Comparison of ENCODE assay signal across 5 worm cellular contexts in genomic region chrIII:7358627-7359026, ce11.
TF ChIP-seq lines count a peak whose summit lies in the region.

No protein-coding gene starts in this region.

TF ChIP-seq in whole organism, L1 larva, 84 proteins besides CTCF, POLR2A, EP300 and RAD21:
- peak; percentile 58 for TF ChIP-seq nhr-20 (tag; optimal IDR thresholded peaks at IDR 0.05; lab: Kevin White, UChicago)
- TF ChIP-seq F16B12.6 (tag; optimal IDR thresholded peaks at IDR 0.05; lab: Kevin White, UChicago), result no peak
- no peak for TF ChIP-seq nhr-47 (tag; optimal IDR thresholded peaks at IDR 0.05; lab: Kevin White, UChicago)
- TF ChIP-seq tlp-1 (tag; optimal IDR thresholded peaks at IDR 0.05; lab: Kevin White, UChicago), result no peak
- no peak for TF ChIP-seq lin-15B (tag; optimal IDR thresholded peaks at IDR 0.05; lab: Kevin White, UChicago)
- TF ChIP-seq ztf-11 (tag; optimal IDR thresholded peaks at IDR 0.05; lab: Kevin White, UChicago), result no peak
- peak; percentile 17 for TF ChIP-seq snu-23 (GFP tag; optimal IDR thresholded peaks at IDR 0.05; lab: Kevin White, UChicago)
- TF ChIP-seq hlh-4 (tag; optimal IDR thresholded peaks at IDR 0.05; lab: Kevin White, UChicago), result no peak
- TF ChIP-seq pqm-1 (tag; optimal IDR thresholded peaks at IDR 0.05; lab: Kevin White, UChicago), result no peak
- TF ChIP-seq lin-14 (GFP tag; optimal IDR thresholded peaks at IDR 0.05; lab: Kevin White, UChicago), result peak; percentile 56
- no peak for TF ChIP-seq hlh-17 (GFP tag; optimal IDR thresholded peaks at IDR 0.05; lab: Kevin White, UChicago; ENCODE audit: borderline replicate concordance)
- TF ChIP-seq hpl-2 (GFP tag; optimal IDR thresholded peaks at IDR 0.05; lab: Kevin White, UChicago), result no peak
- peak in 1 of 6 experiments; percentile 20 for TF ChIP-seq elt-3 (tag; optimal IDR thresholded peaks at IDR 0.05; lab: Kevin White, UChicago)
- TF ChIP-seq elt-2 (tag; optimal IDR thresholded peaks at IDR 0.05; lab: Kevin White, UChicago), result no peak
- TF ChIP-seq mep-1 (tag; optimal IDR thresholded peaks at IDR 0.05; lab: Kevin White, UChicago), result no peak
- TF ChIP-seq C04F5.9 (tag; optimal IDR thresholded peaks at IDR 0.05; lab: Kevin White, UChicago), result no peak
- TF ChIP-seq ces-1 (GFP tag; optimal IDR thresholded peaks at IDR 0.05; lab: Kevin White, UChicago), result no peak
- TF ChIP-seq ama-1 (optimal IDR thresholded peaks at IDR 0.05; lab: Kevin White, UChicago), result no peak

TF ChIP-seq in whole organism, L2 larva, 48 proteins besides CTCF, POLR2A, EP300 and RAD21:
- TF ChIP-seq nhr-129 (tag; optimal IDR thresholded peaks at IDR 0.05; lab: Kevin White, UChicago) (peak; percentile 96), skn-1 (tag; optimal IDR thresholded peaks at IDR 0.05; lab: Kevin White, UChicago) (no peak)

TF ChIP-seq in whole organism, L3 larva, 47 proteins besides CTCF, POLR2A, EP300 and RAD21:
- no peak for TF ChIP-seq ztf-4 (tag; optimal IDR thresholded peaks at IDR 0.05; lab: Kevin White, UChicago)
- peak; percentile 8 for TF ChIP-seq nfya-1 (tag; optimal IDR thresholded peaks at IDR 0.05; lab: Kevin White, UChicago; ENCODE audit: insufficient read depth)
- peak; percentile 82 for TF ChIP-seq pha-4 (tag; optimal IDR thresholded peaks at IDR 0.05; lab: Kevin White, UChicago)

TF ChIP-seq in whole organism, L4 larva, 104 proteins besides CTCF, POLR2A, EP300 and RAD21 (continues in another document):
- TF ChIP-seq pha-4 (GFP tag; IDR thresholded peaks at IDR 0.05; lab: Robert Waterston, UW), result no peak
- peak; percentile 80 for TF ChIP-seq pha-4 (tag; optimal IDR thresholded peaks at IDR 0.05; lab: Kevin White, UChicago)
- TF ChIP-seq egl-27 (tag; optimal IDR thresholded peaks at IDR 0.05; lab: Kevin White, UChicago), result no peak
- no peak for TF ChIP-seq R02D3.7 (tag; optimal IDR thresholded peaks at IDR 0.05; lab: Kevin White, UChicago)
- TF ChIP-seq ZK546.5 (tag; optimal IDR thresholded peaks at IDR 0.05; lab: Kevin White, UChicago), result no peak
- TF ChIP-seq saeg-2 (GFP tag; IDR thresholded peaks at IDR 0.05; lab: Robert Waterston, UW), result no peak
- peak; percentile 12 for TF ChIP-seq nhr-11 (tag; optimal IDR thresholded peaks at IDR 0.05; lab: Kevin White, UChicago)
- no peak for TF ChIP-seq nhr-41 (GFP tag; IDR thresholded peaks at IDR 0.05; lab: Robert Waterston, UW)
- no peak for TF ChIP-seq snpc-1.2 (GFP tag; IDR thresholded peaks at IDR 0.05; lab: Robert Waterston, UW)
- TF ChIP-seq nhr-111 (GFP tag; optimal IDR thresholded peaks at IDR 0.05; lab: Kevin White, UChicago), result no peak
- peak; percentile 63 for TF ChIP-seq nhr-28 (tag; optimal IDR thresholded peaks at IDR 0.05; lab: Kevin White, UChicago)
- TF ChIP-seq dve-1 (tag; optimal IDR thresholded peaks at IDR 0.05; lab: Kevin White, UChicago; ENCODE audit: insufficient read depth), result peak; percentile 24
- TF ChIP-seq ceh-32 (tag; optimal IDR thresholded peaks at IDR 0.05; lab: Kevin White, UChicago; ENCODE audit: poor library complexity), result no peak
- TF ChIP-seq dpl-1 (GFP tag; optimal IDR thresholded peaks at IDR 0.05; lab: Kevin White, UChicago), result no peak
- no peak for TF ChIP-seq spr-3 (GFP tag; optimal IDR thresholded peaks at IDR 0.05; lab: Kevin White, UChicago)
- TF ChIP-seq aha-1 (tag; lab: Kevin White, UChicago), result peak; percentile 93
- peak; percentile 36 for TF ChIP-seq mep-1 (tag; optimal IDR thresholded peaks at IDR 0.05; lab: Kevin White, UChicago)
- TF ChIP-seq duxl-1 (tag; optimal IDR thresholded peaks at IDR 0.05; lab: Kevin White, UChicago; ENCODE audit: poor library complexity), result no peak
- TF ChIP-seq nhr-76 (tag; optimal IDR thresholded peaks at IDR 0.05; lab: Kevin White, UChicago), result no peak
- TF ChIP-seq daf-16 (GFP tag; optimal IDR thresholded peaks at IDR 0.05; lab: Kevin White, UChicago), result peak in 1 of 2 experiments; percentile 80
- peak; percentile 60 for TF ChIP-seq daf-16 (tag; optimal IDR thresholded peaks at IDR 0.05; lab: Kevin White, UChicago)
- peak in 1 of 2 experiments; percentile 92 for TF ChIP-seq hif-1 (tag; optimal IDR thresholded peaks at IDR 0.05; lab: Kevin White, UChicago)
- no peak for TF ChIP-seq Y75B8A.6 (GFP tag; IDR thresholded peaks at IDR 0.05; lab: Robert Waterston, UW)
- no peak for TF ChIP-seq skn-1 (tag; optimal IDR thresholded peaks at IDR 0.05; lab: Kevin White, UChicago)
- TF ChIP-seq ztf-7 (tag; optimal IDR thresholded peaks at IDR 0.05; lab: Kevin White, UChicago), result no peak
- TF ChIP-seq egl-43 (GFP tag; IDR thresholded peaks at IDR 0.05; lab: Robert Waterston, UW), result no peak
- no peak for TF ChIP-seq unc-39 (tag; optimal IDR thresholded peaks at IDR 0.05; lab: Kevin White, UChicago)
- no peak for TF ChIP-seq mdl-1 (tag; optimal IDR thresholded peaks at IDR 0.05; lab: Kevin White, UChicago)
- TF ChIP-seq ces-1 (GFP tag; optimal IDR thresholded peaks at IDR 0.05; lab: Kevin White, UChicago), result no peak
- TF ChIP-seq T26A8.4 (GFP tag; IDR thresholded peaks at IDR 0.05; lab: Robert Waterston, UW), result no peak
- peak; percentile 32 for TF ChIP-seq lin-13 (GFP tag; optimal IDR thresholded peaks at IDR 0.05; lab: Kevin White, UChicago)
- TF ChIP-seq dmd-6 (GFP tag; IDR thresholded peaks at IDR 0.05; lab: Robert Waterston, UW), result peak; percentile 51; the same call in 1 of the 2 replicates
- TF ChIP-seq sdz-12 (GFP tag; optimal IDR thresholded peaks at IDR 0.05; lab: Kevin White, UChicago), result no peak
- TF ChIP-seq mes-2 (tag; optimal IDR thresholded peaks at IDR 0.05; lab: Kevin White, UChicago; ENCODE audit: poor library complexity, severe bottlenecking), result no peak
- TF ChIP-seq T20F7.1 (GFP tag; optimal IDR thresholded peaks at IDR 0.05; lab: Kevin White, UChicago), result no peak
- TF ChIP-seq fos-1 (tag; optimal IDR thresholded peaks at IDR 0.05; lab: Kevin White, UChicago), result no peak
- no peak for TF ChIP-seq zfp-2 (tag; optimal IDR thresholded peaks at IDR 0.05; lab: Kevin White, UChicago)

TF ChIP-seq in whole organism, young adult, 124 proteins besides CTCF, POLR2A, EP300 and RAD21 (continues in another document):
- TF ChIP-seq lin-40 (tag; optimal IDR thresholded peaks at IDR 0.05; lab: Kevin White, UChicago) (peak; percentile 10), akir-1 (GFP tag; optimal IDR thresholded peaks at IDR 0.05; lab: Kevin White, UChicago) (no peak), Y53F4B.3 (GFP tag; IDR thresholded peaks at IDR 0.05; lab: Robert Waterston, UW) (no peak), D2030.7 (GFP tag; IDR thresholded peaks at IDR 0.05; lab: Robert Waterston, UW) (no peak), B0261.1 (tag; optimal IDR thresholded peaks at IDR 0.05; lab: Kevin White, UChicago) (no peak), zfh-2 (GFP tag; conservative IDR thresholded peaks at IDR 0.05; lab: Robert Waterston, UW) (no peak), him-1 (tag; optimal IDR thresholded peaks at IDR 0.05; lab: Kevin White, UChicago) (no peak), nhr-90 (tag; optimal IDR thresholded peaks at IDR 0.05; lab: Kevin White, UChicago) (no peak), lin-54 (GFP tag; optimal IDR thresholded peaks at IDR 0.05; lab: Kevin White, UChicago) (no peak), F23B12.7 (tag; optimal IDR thresholded peaks at IDR 0.05; lab: Kevin White, UChicago; ENCODE audit: insufficient read depth) (no peak), egl-44 (GFP tag; IDR thresholded peaks at IDR 0.05; lab: Robert Waterston, UW) (no peak), B0019.2 (GFP tag; conservative IDR thresholded peaks at IDR 0.05; lab: Robert Waterston, UW) (no peak), mxl-1 (tag; optimal IDR thresholded peaks at IDR 0.05; lab: Kevin White, UChicago) (no peak), ztf-3 (GFP tag; optimal IDR thresholded peaks at IDR 0.05; lab: Kevin White, UChicago) (no peak), F39B2.1 (GFP tag; IDR thresholded peaks at IDR 0.05; lab: Robert Waterston, UW) (no peak), cebp-1 (GFP tag; IDR thresholded peaks at IDR 0.05; lab: Robert Waterston, UW) (no peak), cebp-1 (tag; optimal IDR thresholded peaks at IDR 0.05; lab: Kevin White, UChicago) (peak; percentile 5), mcd-1 (GFP tag; IDR thresholded peaks at IDR 0.05; lab: Robert Waterston, UW) (no peak), athp-1 (tag; optimal IDR thresholded peaks at IDR 0.05; lab: Kevin White, UChicago) (no peak), attf-5 (GFP tag; optimal IDR thresholded peaks at IDR 0.05; lab: Kevin White, UChicago) (peak; percentile 9), lag-1 (GFP tag; IDR thresholded peaks at IDR 0.05; lab: Robert Waterston, UW) (no peak), hrde-1 (tag; optimal IDR thresholded peaks at IDR 0.05; lab: Kevin White, UChicago; ENCODE audit: borderline replicate concordance) (no peak), K12H6.12 (tag; optimal IDR thresholded peaks at IDR 0.05; lab: Kevin White, UChicago) (peak; percentile 32), hlh-12 (tag; optimal IDR thresholded peaks at IDR 0.05; lab: Kevin White, UChicago) (no peak), lir-1 (GFP tag; conservative IDR thresholded peaks at IDR 0.05; lab: Robert Waterston, UW) (no peak), ama-1 (optimal IDR thresholded peaks at IDR 0.05; lab: Kevin White, UChicago) (no peak), ama-1 (GFP tag; optimal IDR thresholded peaks at IDR 0.05; lab: Kevin White, UChicago) (no peak), B0336.3 (GFP tag; IDR thresholded peaks at IDR 0.05; lab: Robert Waterston, UW) (no peak), zim-3 (tag; optimal IDR thresholded peaks at IDR 0.05; lab: Kevin White, UChicago) (no peak), nhr-80 (tag; optimal IDR thresholded peaks at IDR 0.05; lab: Kevin White, UChicago) (peak; percentile 8), hmg-20 (GFP tag; IDR thresholded peaks at IDR 0.05; lab: Robert Waterston, UW) (no peak), dpl-1 (GFP tag; optimal IDR thresholded peaks at IDR 0.05; lab: Kevin White, UChicago) (no peak), somi-1 (GFP tag; optimal IDR thresholded peaks at IDR 0.05; lab: Kevin White, UChicago) (peak; percentile 37), ceh-58 (GFP tag; IDR thresholded peaks at IDR 0.05; lab: Robert Waterston, UW) (no peak), F52B5.7 (tag; optimal IDR thresholded peaks at IDR 0.05; lab: Kevin White, UChicago) (no peak), K11D2.4 (GFP tag; IDR thresholded peaks at IDR 0.05; lab: Robert Waterston, UW) (no peak), snpc-1.1 (tag; optimal IDR thresholded peaks at IDR 0.05; lab: Kevin White, UChicago; ENCODE audit: insufficient read depth) (no peak), lin-26 (GFP tag; IDR thresholded peaks at IDR 0.05; lab: Robert Waterston, UW) (peak; percentile 41; the same call in 1 of the 2 replicates), Y79H2A.3 (GFP tag; conservative IDR thresholded peaks at IDR 0.05; lab: Robert Waterston, UW) (no peak), ztf-6 (GFP tag; IDR thresholded peaks at IDR 0.05; lab: Robert Waterston, UW) (no peak), hsf-1 (GFP tag; IDR thresholded peaks at IDR 0.05; lab: Robert Waterston, UW) (no peak), sea-2 (GFP tag; IDR thresholded peaks at IDR 0.05; lab: Robert Waterston, UW) (no peak), unc-130 (GFP tag; optimal IDR thresholded peaks at IDR 0.05; lab: Kevin White, UChicago) (no peak)
